Worm (Caenorhabditis elegans): ENCODE data around the gene T04C12.1.

DNA sequence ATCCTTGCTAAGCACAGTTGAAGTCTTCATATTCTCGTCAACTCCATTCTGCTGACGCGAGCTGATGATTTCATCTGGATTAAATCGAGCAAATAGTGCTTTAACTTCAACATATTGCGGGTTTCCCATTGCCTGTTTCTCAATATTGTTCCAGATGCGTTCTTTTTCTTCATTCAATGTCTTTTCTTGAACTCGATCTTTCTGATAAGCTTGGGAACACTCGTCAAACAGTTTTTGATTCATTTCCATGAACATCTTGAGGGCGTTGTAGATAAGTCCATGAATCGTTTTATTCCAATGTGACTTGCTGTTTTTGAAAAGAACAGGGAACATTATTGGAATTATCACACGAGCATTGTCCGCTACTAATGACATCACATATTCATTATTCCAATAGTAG lies 31.3 kb downstream of the T04C12.1 start:
- TF ChIP-seq T22C8.4 (GFP tag; IDR thresholded peaks at IDR 0.05) (no peak), ztf-29 (GFP tag; IDR thresholded peaks at IDR 0.05) (no peak), flt-1 (GFP tag; IDR thresholded peaks at IDR 0.05) (no peak), med-1 (GFP tag; optimal IDR thresholded peaks at IDR 0.05; ENCODE audit: insufficient read depth) (no peak), klf-2 (GFP tag; conservative IDR thresholded peaks at IDR 0.05) (no peak), ref-1 (GFP tag; conservative IDR thresholded peaks at IDR 0.05) (no peak), tab-1 (GFP tag; IDR thresholded peaks at IDR 0.05) (no peak)

All from whole organism, midembryonic.